Worm (Caenorhabditis elegans) whole organism, young adult: ENCODE data around the gene nhr-147.

Experiments
- Y67H2A.10 ChIP-seq: fragments of 200-800 bp; sonication (Bioruptor generic); conservative IDR thresholded peaks from 2 replicates; pipeline ENCODE4 v1.3.6; 2022; ENCODE audit warnings: missing genetic modification reagents, missing genetic modification characterization, missing compliant biosample characterization
- akir-1 ChIP-seq: fragments of 200-800 bp; sonication (Bioruptor generic); optimal IDR thresholded peaks from 2 replicates; lab custom pipeline; 2018; ENCODE audit warnings: mild to moderate bottlenecking, missing genetic modification characterization, moderate library complexity, missing compliant biosample characterization
- ama-1 ChIP-seq, 3 experiments: fragments of 150-350 bp in 1 of 3; sonication (generic microtip) in 2 of 3; optimal IDR thresholded peaks; 2 replicates each; lab custom pipeline; 2014 to 2018; ENCODE audit warnings: missing biosample characterization in 2 of 3, missing genetic modification characterization in 2 of 3, missing genetic modification reagents in 2 of 3
- aptf-2 ChIP-seq: fragments of 200-800 bp; sonication (Bioruptor generic); conservative IDR thresholded peaks from 2 replicates; pipeline ENCODE4 v1.3.6; 2022; ENCODE audit warnings: missing genetic modification reagents, missing genetic modification characterization, missing compliant biosample characterization
- bed-2 ChIP-seq: fragments of 200-800 bp; sonication (Bioruptor generic); IDR thresholded peaks from 2 replicates; pipeline ENCODE4 v1.3.6; 2022; ENCODE audit warnings: missing genetic modification reagents, missing genetic modification characterization, missing compliant biosample characterization
- ceh-100 ChIP-seq: fragments of 200-800 bp; sonication (Bioruptor generic); IDR thresholded peaks from 2 replicates; pipeline ENCODE4 v1.3.6; 2022; ENCODE audit warnings: missing genetic modification reagents, missing genetic modification characterization, missing compliant biosample characterization
- efl-1 ChIP-seq: fragments of 150-350 bp; optimal IDR thresholded peaks from 2 replicates; lab custom pipeline; 2014; ENCODE audit warnings: missing biosample characterization, missing genetic modification reagents, missing genetic modification characterization
- ets-4 ChIP-seq: fragments of 200-800 bp; sonication (Bioruptor generic); optimal IDR thresholded peaks from 2 replicates; lab custom pipeline; 2018; ENCODE audit warnings: mild to moderate bottlenecking, missing genetic modification characterization, missing compliant biosample characterization
- lin-26 ChIP-seq: fragments of 200-800 bp; sonication (Bioruptor generic); IDR thresholded peaks from 2 replicates; pipeline ENCODE4 v1.3.6; 2022; ENCODE audit warnings: missing genetic modification reagents, missing genetic modification characterization, missing compliant biosample characterization
- pbrm-1 ChIP-seq: fragments of 200-800 bp; sonication (Bioruptor generic); IDR thresholded peaks from 2 replicates; pipeline ENCODE4 v1.3.6; 2022; ENCODE audit warnings: missing genetic modification reagents, missing genetic modification characterization, missing compliant biosample characterization
- pha-4 ChIP-seq: fragments of 150-350 bp; sonication (generic microtip); optimal IDR thresholded peaks from 2 replicates; lab custom pipeline; 2014; ENCODE audit warnings: missing biosample characterization, missing genetic modification reagents, missing genetic modification characterization
- unc-130 ChIP-seq: sonication (generic microtip); optimal IDR thresholded peaks from 2 replicates; lab custom pipeline; 2016; ENCODE audit warnings: missing genetic modification reagents, missing genetic modification characterization, missing compliant biosample characterization
- unc-62 ChIP-seq: fragments of 150-350 bp; optimal IDR thresholded peaks from 2 replicates; lab custom pipeline; 2014; ENCODE audit warnings: missing biosample characterization, missing genetic modification reagents, missing genetic modification characterization

- TF ChIP-seq akir-1 (GFP tag; lab: Kevin White, UChicago) (no peak), bed-2 (GFP tag; lab: Robert Waterston, UW) (no peak), ets-4 (GFP tag; lab: Kevin White, UChicago) (no peak), ama-1 (optimal IDR thresholded peaks at IDR 0.05; lab: Kevin White, UChicago) (no peak), ama-1 (GFP tag; optimal IDR thresholded peaks at IDR 0.05; lab: Kevin White, UChicago) (no peak), aptf-2 (GFP tag; lab: Robert Waterston, UW) (no peak), Y67H2A.10 (no peak), unc-62 (GFP tag; lab: Kevin White, UChicago) (no peak), pha-4 (tag; lab: Kevin White, UChicago) (no peak), unc-130 (GFP tag; lab: Kevin White, UChicago) (no peak), efl-1 (GFP tag; lab: Kevin White, UChicago) (no peak), ceh-100 (GFP tag; lab: Robert Waterston, UW) (no peak), pbrm-1 (GFP tag; lab: Robert Waterston, UW) (no peak), lin-26 (GFP tag; lab: Robert Waterston, UW) (no peak)
Observed at ce11 chrV:7381008-7381407, 35.4 kb downstream of the nhr-147 start, which contains the start of gene C03G6.17.
